Worm (Caenorhabditis elegans) whole organism, young adult: Measurements from ENCODE around the gene C03G5.14.
A peak's percentile ranks its signal among the peaks of the same experiment; 100 is the strongest.

ENCODE experiments used
- B0035.1 ChIP-seq: sonication (generic microtip); optimal IDR thresholded peaks from 2 replicates; lab custom pipeline; 2016; ENCODE audit warnings: missing genetic modification characterization, mild to moderate bottlenecking, missing compliant biosample characterization, missing genotype, missing genetic modification reagents
- B0261.1 ChIP-seq: sonication (generic microtip); optimal IDR thresholded peaks from 2 replicates; lab custom pipeline; 2016; ENCODE audit warnings: mild to moderate bottlenecking, missing genetic modification characterization, moderate library complexity, missing compliant biosample characterization
- B0336.3 ChIP-seq: fragments of 200-800 bp; sonication (Bioruptor generic); IDR thresholded peaks from 2 replicates; pipeline ENCODE4 v1.3.6; 2022; ENCODE audit warnings: missing genetic modification characterization, missing compliant biosample characterization
- C06A6.2 ChIP-seq: fragments of 200-800 bp; sonication (Bioruptor generic); conservative IDR thresholded peaks from 2 replicates; pipeline ENCODE4 v1.3.6; 2022; ENCODE audit warnings: missing genetic modification characterization, missing compliant biosample characterization
- F10E7.11 ChIP-seq: sonication (generic microtip); optimal IDR thresholded peaks from 2 replicates; lab custom pipeline; 2017; ENCODE audit warnings: mild to moderate bottlenecking, missing genetic modification characterization, moderate library complexity, missing compliant biosample characterization
- F49E8.2 ChIP-seq: sonication (generic microtip); optimal IDR thresholded peaks from 3 replicates; lab custom pipeline; 2017; ENCODE audit warnings: missing genetic modification characterization, mild to moderate bottlenecking, missing compliant biosample characterization, antibody characterized with exemption, moderate library complexity; ENCODE audit not compliant: insufficient read depth
- F57A8.1 ChIP-seq: fragments of 200-800 bp; sonication (Bioruptor generic); optimal IDR thresholded peaks from 2 replicates; lab custom pipeline; 2018; ENCODE audit warnings: mild to moderate bottlenecking, missing genetic modification characterization, moderate library complexity, missing compliant biosample characterization
- K11D2.4 ChIP-seq: fragments of 200-800 bp; sonication (Bioruptor generic); IDR thresholded peaks from 2 replicates; pipeline ENCODE4 v1.3.6; 2022; ENCODE audit warnings: missing genetic modification reagents, missing genetic modification characterization, missing compliant biosample characterization
- Y53G8AR.9 ChIP-seq: fragments of 200-800 bp; sonication (Bioruptor generic); conservative IDR thresholded peaks from 2 replicates; pipeline ENCODE4 v1.3.6; 2022; ENCODE audit warnings: missing genetic modification reagents, missing genetic modification characterization, missing compliant biosample characterization
- ZK185.1 ChIP-seq: sonication (generic microtip); optimal IDR thresholded peaks from 2 replicates; lab custom pipeline; 2016; ENCODE audit warnings: mild to moderate bottlenecking, missing genetic modification characterization, missing compliant biosample characterization; ENCODE audit not compliant: poor library complexity, severe bottlenecking
- ama-1 ChIP-seq, 3 experiments: fragments of 150-350 bp in 1 of 3; sonication (generic microtip) in 2 of 3; optimal IDR thresholded peaks; 2 replicates each; lab custom pipeline; 2014 to 2018; ENCODE audit warnings: missing biosample characterization in 2 of 3, missing genetic modification characterization in 2 of 3, missing genetic modification reagents in 2 of 3
- athp-1 ChIP-seq: sonication (generic microtip); optimal IDR thresholded peaks from 2 replicates; lab custom pipeline; 2017; ENCODE audit warnings: mild to moderate bottlenecking, missing genetic modification characterization, missing compliant biosample characterization
- attf-3 ChIP-seq: fragments of 200-800 bp; sonication (Bioruptor generic); conservative IDR thresholded peaks from 2 replicates; pipeline ENCODE4 v1.3.6; 2022; ENCODE audit warnings: missing genetic modification reagents, missing genetic modification characterization, missing compliant biosample characterization
- cebp-1 ChIP-seq, 2 experiments: fragments of 200-800 bp in 1 of 2; sonication (Bioruptor generic) in 1 of 2; sonication (generic microtip) in 1 of 2; IDR thresholded peaks in 1 of 2; optimal IDR thresholded peaks in 1 of 2; 2 replicates each; pipeline versions ENCODE4 v1.3.6 to Lab custom; 2017 to 2022; ENCODE audit warnings: missing compliant biosample characterization in 2 of 2, missing genetic modification characterization in 2 of 2, mild to moderate bottlenecking in 1 of 2, missing genetic modification reagents in 1 of 2, moderate library complexity in 1 of 2
- ceh-27 ChIP-seq: fragments of 200-800 bp; sonication (Bioruptor generic); optimal IDR thresholded peaks from 2 replicates; lab custom pipeline; 2018; ENCODE audit warnings: mild to moderate bottlenecking, missing genetic modification characterization, moderate library complexity, missing compliant biosample characterization
- ceh-58 ChIP-seq: fragments of 200-800 bp; sonication (Bioruptor generic); IDR thresholded peaks from 2 replicates; pipeline ENCODE4 v1.3.6; 2022; ENCODE audit warnings: missing genetic modification characterization, missing compliant biosample characterization
- ceh-91 ChIP-seq: fragments of 200-800 bp; sonication (Bioruptor generic); IDR thresholded peaks from 2 replicates; pipeline ENCODE4 v1.3.6; 2022; ENCODE audit warnings: missing genetic modification reagents, missing genetic modification characterization, missing compliant biosample characterization
- chd-7 ChIP-seq: sonication (generic microtip); optimal IDR thresholded peaks from 2 replicates; lab custom pipeline; 2016; ENCODE audit warnings: mild to moderate bottlenecking, missing genetic modification characterization, moderate library complexity, missing compliant biosample characterization
- dox-1 ChIP-seq: fragments of 200-800 bp; sonication (Bioruptor generic); IDR thresholded peaks from 2 replicates; pipeline ENCODE4 v1.3.6; 2022; ENCODE audit warnings: missing genetic modification reagents, missing genetic modification characterization, missing compliant biosample characterization
- egl-18 ChIP-seq: fragments of 200-800 bp; sonication (Bioruptor generic); IDR thresholded peaks from 2 replicates; pipeline ENCODE4 v1.3.6; 2022; ENCODE audit warnings: missing genetic modification reagents, missing genetic modification characterization, missing compliant biosample characterization
- hmg-1.2 ChIP-seq: fragments of 200-800 bp; sonication (Bioruptor generic); IDR thresholded peaks from 2 replicates; pipeline ENCODE4 v1.3.6; 2022; ENCODE audit warnings: missing genetic modification reagents, missing genetic modification characterization, missing compliant biosample characterization
- lin-26 ChIP-seq: fragments of 200-800 bp; sonication (Bioruptor generic); IDR thresholded peaks from 2 replicates; pipeline ENCODE4 v1.3.6; 2022; ENCODE audit warnings: missing genetic modification reagents, missing genetic modification characterization, missing compliant biosample characterization
- lin-40 ChIP-seq: sonication (generic microtip); optimal IDR thresholded peaks from 2 replicates; lab custom pipeline; 2016; ENCODE audit warnings: missing genetic modification characterization, mild to moderate bottlenecking, missing compliant biosample characterization, missing genotype, missing genetic modification reagents
- madf-6 ChIP-seq: fragments of 200-800 bp; sonication (Bioruptor generic); IDR thresholded peaks from 2 replicates; pipeline ENCODE4 v1.3.6; 2022; ENCODE audit warnings: missing genetic modification reagents, missing genetic modification characterization, missing compliant biosample characterization
- mel-28 ChIP-seq: sonication (generic microtip); optimal IDR thresholded peaks from 2 replicates; lab custom pipeline; 2016; ENCODE audit warnings: borderline replicate concordance, mild to moderate bottlenecking, missing genetic modification characterization, missing compliant biosample characterization
- mxl-1 ChIP-seq: sonication (generic microtip); optimal IDR thresholded peaks from 2 replicates; lab custom pipeline; 2016; ENCODE audit warnings: missing genetic modification characterization, missing compliant biosample characterization
- nfyb-1 ChIP-seq: fragments of 200-800 bp; sonication (Bioruptor generic); IDR thresholded peaks from 2 replicates; pipeline ENCODE4 v1.3.6; 2022; ENCODE audit warnings: missing genetic modification reagents, missing genetic modification characterization, missing compliant biosample characterization
- nhr-80 ChIP-seq: sonication (generic microtip); optimal IDR thresholded peaks from 2 replicates; lab custom pipeline; 2016; ENCODE audit warnings: missing genetic modification characterization, missing compliant biosample characterization
- rpc-1 ChIP-seq, 2 experiments: fragments of 150-350 bp in 1 of 2; sonication (generic microtip) in 1 of 2; optimal IDR thresholded peaks; 2 replicates each; lab custom pipeline; 2014 to 2018; ENCODE audit warnings: missing biosample characterization in 1 of 2, missing genetic modification characterization in 1 of 2, missing genetic modification reagents in 1 of 2, missing genotype in 1 of 2
- snpc-1.3 ChIP-seq: sonication (generic microtip); optimal IDR thresholded peaks from 2 replicates; lab custom pipeline; 2017; ENCODE audit warnings: missing genetic modification characterization, mild to moderate bottlenecking, missing compliant biosample characterization, antibody characterized with exemption, moderate library complexity, missing genotype, missing genetic modification reagents; ENCODE audit not compliant: insufficient read depth
- snpc-3.4 ChIP-seq: sonication (generic microtip); optimal IDR thresholded peaks from 2 replicates; lab custom pipeline; 2017; ENCODE audit warnings: missing genetic modification characterization, mild to moderate bottlenecking, missing compliant biosample characterization, antibody characterized with exemption, moderate library complexity, missing genotype, missing genetic modification reagents
- snpc-4 ChIP-seq, 5 experiments: fragments of 150-350 bp in 1 of 5; sonication (generic microtip) in 4 of 5; optimal IDR thresholded peaks; 2 replicates each; lab custom pipeline; 2014 to 2018; ENCODE audit warnings: missing genetic modification characterization in 5 of 5, missing biosample characterization in 3 of 5, antibody characterized with exemption in 2 of 5, mild to moderate bottlenecking in 2 of 5, missing compliant biosample characterization in 2 of 5, missing genotype in 2 of 5, moderate library complexity in 2 of 5, missing genetic modification reagents in 1 of 5
- somi-1 ChIP-seq: fragments of 200-800 bp; sonication (Bioruptor generic); optimal IDR thresholded peaks from 2 replicates; lab custom pipeline; 2018; ENCODE audit warnings: mild to moderate bottlenecking, missing genetic modification characterization, missing compliant biosample characterization
- tbp1 ChIP-seq: fragments of 200-800 bp; sonication (Bioruptor generic); optimal IDR thresholded peaks from 2 replicates; lab custom pipeline; 2018; ENCODE audit warnings: mild to moderate bottlenecking, missing genetic modification characterization, missing compliant biosample characterization
- tlf-1 ChIP-seq: fragments of 200-800 bp; sonication (Bioruptor generic); optimal IDR thresholded peaks from 2 replicates; lab custom pipeline; 2018; ENCODE audit warnings: mild to moderate bottlenecking, missing genetic modification characterization, missing compliant biosample characterization
- xnd-1 ChIP-seq: sonication (generic microtip); optimal IDR thresholded peaks from 2 replicates; lab custom pipeline; 2016; ENCODE audit warnings: missing genotype, missing genetic modification reagents, missing genetic modification characterization, missing compliant biosample characterization
- zfh-2 ChIP-seq: fragments of 200-800 bp; sonication (Bioruptor generic); conservative IDR thresholded peaks from 2 replicates; pipeline ENCODE4 v1.3.6; 2022; ENCODE audit warnings: missing genetic modification reagents, missing genetic modification characterization, missing compliant biosample characterization
- ztf-25 ChIP-seq: fragments of 200-800 bp; sonication (Bioruptor generic); IDR thresholded peaks from 2 replicates; pipeline ENCODE4 v1.3.6; 2022; ENCODE audit warnings: missing genetic modification reagents, missing genetic modification characterization, missing compliant biosample characterization
- ztf-26 ChIP-seq: sonication (generic microtip); optimal IDR thresholded peaks from 2 replicates; lab custom pipeline; 2017; ENCODE audit warnings: missing genetic modification characterization, missing compliant biosample characterization
- ztf-28 ChIP-seq: fragments of 200-800 bp; sonication (Bioruptor generic); IDR thresholded peaks from 2 replicates; pipeline ENCODE4 v1.3.6; 2022; ENCODE audit warnings: missing genetic modification reagents, missing genetic modification characterization, missing compliant biosample characterization
- ztf-6 ChIP-seq: fragments of 200-800 bp; sonication (Bioruptor generic); IDR thresholded peaks from 2 replicates; pipeline ENCODE4 v1.3.6; 2022; ENCODE audit warnings: missing genetic modification reagents, missing genetic modification characterization, missing compliant biosample characterization

The C03G5.14 gene

DNA sequence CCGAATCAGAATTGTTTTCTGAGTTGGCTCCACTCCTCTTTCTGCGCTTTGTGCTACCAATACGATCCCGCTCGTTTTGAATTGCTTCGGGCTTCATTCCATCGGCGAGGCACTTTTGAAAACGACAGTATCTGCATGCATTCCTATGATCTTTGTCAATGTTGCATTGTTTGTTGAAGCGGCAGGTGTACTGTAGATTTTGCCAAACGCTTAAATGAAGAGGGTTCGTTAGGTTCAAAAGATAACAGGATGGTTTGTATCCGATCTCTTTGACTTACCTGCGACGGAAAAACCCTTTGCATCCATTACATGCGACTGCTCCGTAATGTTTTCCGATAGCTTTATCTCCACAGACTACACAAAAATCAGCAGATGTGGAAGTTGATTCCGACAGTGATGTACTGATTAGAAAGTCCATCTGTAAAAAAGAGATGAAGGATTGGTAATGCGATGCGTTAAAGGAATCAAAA lies 45.9 kb upstream of the C03G5.14 start, which contains the start of gene nhr-14:
Gene nhr-14, minus strand, starts transcription at position 420 of the 470 bp plus-strand sequence.
- TF ChIP-seq tlf-1 (GFP tag; lab: Kevin White, UChicago) (no peak), ama-1 (optimal IDR thresholded peaks at IDR 0.05; lab: Kevin White, UChicago) (peak; percentile 13), ama-1 (GFP tag; optimal IDR thresholded peaks at IDR 0.05; lab: Kevin White, UChicago) (no peak), B0261.1 (tag; lab: Kevin White, UChicago) (no peak), egl-18 (GFP tag; lab: Robert Waterston, UW) (no peak), snpc-1.3 (tag; lab: Kevin White, UChicago) (no peak), F49E8.2 (no peak)

DNA sequence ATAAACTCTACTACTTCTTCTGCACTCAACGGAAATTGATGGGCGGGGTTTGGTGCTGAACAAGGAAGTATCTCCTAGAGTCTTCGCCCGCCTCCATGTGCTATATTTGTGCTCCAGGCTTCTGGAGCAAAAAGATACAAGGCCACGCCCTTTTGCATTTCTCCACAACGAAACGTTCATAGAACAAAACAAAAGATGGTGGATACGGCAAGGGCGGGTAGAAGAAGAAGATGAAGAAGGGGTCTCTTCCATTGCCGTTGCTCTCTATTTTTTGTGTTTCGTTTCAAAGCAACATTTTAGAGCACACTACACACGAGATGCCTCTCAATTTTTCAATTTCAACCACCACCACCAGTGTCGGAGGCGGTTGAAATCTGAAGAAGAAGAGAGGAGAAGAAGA lies 45.4 kb upstream of the C03G5.14 start:
- TF ChIP-seq dox-1: 0 out of 2 replicates have a peak, but pooled peaks have one; percentile 13
- TF ChIP-seq lin-26: no peak
- no peak for TF ChIP-seq mel-28 (tag; lab: Kevin White, UChicago)
- no peak for TF ChIP-seq B0035.1
- TF ChIP-seq athp-1 (tag; lab: Kevin White, UChicago): no peak
- TF ChIP-seq snpc-3.4: no peak
- TF ChIP-seq ceh-91 (GFP tag; lab: Robert Waterston, UW): no peak
- TF ChIP-seq ztf-28 (GFP tag; lab: Robert Waterston, UW): no peak
- no peak for TF ChIP-seq madf-6 (GFP tag; lab: Robert Waterston, UW)
- 0 out of 2 replicates have a peak, but pooled peaks have one; percentile 34 for TF ChIP-seq ztf-6 (GFP tag; lab: Robert Waterston, UW)
- no peak for TF ChIP-seq mxl-1 (tag; lab: Kevin White, UChicago)
- TF ChIP-seq rpc-1 (optimal IDR thresholded peaks at IDR 0.05; lab: Kevin White, UChicago): no peak
- TF ChIP-seq rpc-1 (tag; optimal IDR thresholded peaks at IDR 0.05; lab: Kevin White, UChicago): no peak
- TF ChIP-seq F57A8.1 (GFP tag; lab: Kevin White, UChicago): no peak
- no peak for TF ChIP-seq attf-3 (GFP tag; lab: Robert Waterston, UW)
- no peak for TF ChIP-seq ceh-58
- TF ChIP-seq ztf-26: peak; percentile 7
- no peak for TF ChIP-seq somi-1 (GFP tag; lab: Kevin White, UChicago)
- TF ChIP-seq ceh-27: peak; percentile 54
- 0 out of 2 replicates have a peak, but pooled peaks have one; percentile 24 for TF ChIP-seq zfh-2 (GFP tag; lab: Robert Waterston, UW)

DNA sequence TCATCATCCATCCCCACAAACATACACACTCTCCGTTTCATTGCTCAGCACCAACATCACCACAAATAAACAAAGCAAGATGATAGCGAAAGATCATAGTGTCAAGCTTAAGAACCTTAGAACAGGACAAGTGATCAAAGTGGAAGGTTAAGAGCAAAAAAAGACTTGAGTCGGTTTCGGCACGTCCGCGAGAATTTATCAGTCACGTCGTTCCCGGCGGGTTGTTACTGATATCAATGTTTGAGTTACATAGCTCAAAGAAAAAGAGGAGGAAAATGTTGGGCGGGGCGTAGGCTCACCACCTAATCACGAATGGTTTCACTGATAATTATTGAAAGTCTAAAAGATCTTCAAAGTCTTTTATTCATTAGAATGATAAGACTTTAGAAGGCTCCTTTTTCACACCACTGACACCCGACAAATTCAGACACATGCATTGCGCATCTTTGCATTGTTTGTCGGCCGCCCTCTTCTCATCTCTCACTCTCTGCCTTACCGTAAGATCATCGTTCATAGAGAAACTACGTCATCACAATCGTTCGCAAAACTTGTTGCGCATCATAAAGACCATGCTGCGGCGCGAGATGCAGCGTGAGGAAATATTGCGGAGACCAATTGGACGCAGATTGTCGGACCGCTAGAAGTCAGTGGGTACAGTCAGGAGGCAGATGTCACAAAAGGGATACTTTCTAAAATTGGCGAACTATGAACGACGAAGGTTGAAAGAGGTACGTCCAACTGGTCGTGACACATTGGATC lies 44.5 kb upstream of the C03G5.14 start:
- TF ChIP-seq lin-40 (tag; lab: Kevin White, UChicago) (peak; percentile 82), cebp-1 (GFP tag; IDR thresholded peaks at IDR 0.05; lab: Robert Waterston, UW) (no peak), cebp-1 (tag; optimal IDR thresholded peaks at IDR 0.05; lab: Kevin White, UChicago) (peak; percentile 49), xnd-1 (tag; lab: Kevin White, UChicago) (no peak), somi-1 (GFP tag; lab: Kevin White, UChicago) (peak; percentile 81), lin-26 (peak; percentile 48; the same call in 1 of the 2 replicates), F10E7.11 (tag; lab: Kevin White, UChicago) (no peak), hmg-1.2 (GFP tag; lab: Robert Waterston, UW) (peak; percentile 22; the same call in 1 of the 2 replicates), F57A8.1 (GFP tag; lab: Kevin White, UChicago) (no peak), K11D2.4 (GFP tag; lab: Robert Waterston, UW) (peak; percentile 61; the same call in 1 of the 2 replicates), ztf-26 (peak; percentile 90), C06A6.2 (GFP tag; lab: Robert Waterston, UW) (peak; percentile 79), Y53G8AR.9 (GFP tag; lab: Robert Waterston, UW) (0 out of 2 replicates have a peak, but pooled peaks have one; percentile 20), ZK185.1 (no peak), nfyb-1 (0 out of 2 replicates have a peak, but pooled peaks have one; percentile 40), nhr-80 (tag; lab: Kevin White, UChicago) (peak; percentile 27), chd-7 (tag; lab: Kevin White, UChicago) (peak; percentile 58), B0336.3 (peak; percentile 32; the same call in 1 of the 2 replicates), snpc-4 (GFP tag; optimal IDR thresholded peaks at IDR 0.05; lab: Kevin White, UChicago) (no peak), snpc-4 (tag; optimal IDR thresholded peaks at IDR 0.05; lab: Kevin White, UChicago) (peak in 1 of 4 experiments; percentile 3), ztf-25 (GFP tag; lab: Robert Waterston, UW) (no peak), tbp1 (GFP tag; lab: Kevin White, UChicago) (no peak)
